Fruit fly (Drosophila melanogaster) whole organism, embryonic: ENCODE results near the gene Ugt49B2.

Experiments used
- CG13296 ChIP-seq: fragments of 200-800 bp; sonication (Bioruptor generic); optimal IDR thresholded peaks from 3 replicates; lab custom pipeline; 2018; ENCODE audit warnings: missing biosample characterization, mild to moderate bottlenecking, missing genetic modification characterization
- CG17912 ChIP-seq: fragments of 200-800 bp; sonication (Bioruptor generic); optimal IDR thresholded peaks from 2 replicates; lab custom pipeline; 2018; ENCODE audit warnings: missing biosample characterization, mild to moderate bottlenecking, missing genetic modification characterization
- NFAT ChIP-seq: fragments of 200-800 bp; sonication (Bioruptor generic); IDR thresholded peaks from 2 replicates; pipeline ENCODE4 v1.3.6; 2022; ENCODE audit warnings: missing biosample characterization, missing genetic modification characterization
- insv ChIP-seq, 2 experiments: fragments of 200-800 bp; sonication (Bioruptor generic); optimal IDR thresholded peaks; 3 replicates each; lab custom pipeline; 2016 to 2018; ENCODE audit warnings: missing biosample characterization in 2 of 2, missing genetic modification characterization in 2 of 2

- TF ChIP-seq NFAT (GFP tag; lab: Robert Waterston, UW) (no peak), CG13296 (no peak), CG17912 (GFP tag; lab: Kevin White, UChicago) (no peak), insv (GFP tag; optimal IDR thresholded peaks at IDR 0.05; lab: Kevin White, UChicago) (no peak)
Measured at dm6 chr3R:21414169-21414568, 14.6 kb upstream of the Ugt49B2 start.
